Worm (Caenorhabditis elegans) whole organism, L4 larva: ENCODE measurements around the gene C09B9.1.
A peak's percentile ranks its signal among the peaks of the same experiment; 100 is the strongest.

ENCODE experiments used
- D1046.2 ChIP-seq: fragments of 200-800 bp; sonication (Bioruptor generic); IDR thresholded peaks from 2 replicates; pipeline ENCODE4 v1.3.6; 2022; ENCODE audit warnings: missing genetic modification characterization, missing compliant biosample characterization
- F10B5.3 ChIP-seq: sonication (generic microtip); optimal IDR thresholded peaks from 2 replicates; lab custom pipeline; 2016; ENCODE audit warnings: mild to moderate bottlenecking, missing genetic modification characterization, missing compliant biosample characterization
- R02D3.7 ChIP-seq: fragments of 150-350 bp; sonication (generic microtip); optimal IDR thresholded peaks from 3 replicates; lab custom pipeline; 2014; ENCODE audit warnings: missing biosample characterization, missing genetic modification characterization
- Y105C5A.15 ChIP-seq: fragments of 200-800 bp; sonication (Bioruptor generic); IDR thresholded peaks from 2 replicates; pipeline ENCODE4 v1.3.6; 2022; ENCODE audit warnings: missing genetic modification characterization, missing compliant biosample characterization
- Y5F2A.4 ChIP-seq: fragments of 200-800 bp; sonication (Bioruptor generic); optimal IDR thresholded peaks from 2 replicates; lab custom pipeline; 2018; ENCODE audit warnings: mild to moderate bottlenecking, missing genetic modification characterization, missing compliant biosample characterization
- Y75B8A.6 ChIP-seq: fragments of 200-800 bp; sonication (Bioruptor generic); IDR thresholded peaks from 2 replicates; pipeline ENCODE4 v1.3.6; 2022; ENCODE audit warnings: missing genetic modification reagents, missing genetic modification characterization, missing compliant biosample characterization
- ZK546.5 ChIP-seq, 2 experiments: sonication (generic microtip); optimal IDR thresholded peaks; 2 replicates each; lab custom pipeline; 2017; ENCODE audit warnings: missing biosample characterization in 2 of 2, missing genetic modification characterization in 2 of 2
- aha-1 ChIP-seq: fragments of 150-350 bp; peaks from one replicate; lab custom pipeline; 2014; ENCODE audit warnings: missing biosample characterization, missing genetic modification characterization
- aly-2 ChIP-seq: sonication (generic microtip); optimal IDR thresholded peaks from 2 replicates; lab custom pipeline; 2018; ENCODE audit warnings: missing biosample characterization, missing genetic modification characterization
- ces-1 ChIP-seq: fragments of 150-350 bp; sonication (generic microtip); optimal IDR thresholded peaks from 4 replicates; lab custom pipeline; 2014; ENCODE audit warnings: missing biosample characterization, missing genetic modification reagents, missing genetic modification characterization
- ctbp-1 ChIP-seq: fragments of 200-800 bp; sonication (Bioruptor generic); IDR thresholded peaks from 2 replicates; pipeline ENCODE4 v1.3.6; 2022; ENCODE audit warnings: missing genetic modification reagents, missing genetic modification characterization, missing compliant biosample characterization
- daf-16 ChIP-seq, 3 experiments: sonication (generic microtip); optimal IDR thresholded peaks; 2 replicates each; lab custom pipeline; 2016 to 2017; ENCODE audit warnings: missing genetic modification characterization in 3 of 3, missing genetic modification reagents in 3 of 3, mild to moderate bottlenecking in 2 of 3, missing compliant biosample characterization in 2 of 3, missing biosample characterization in 1 of 3, moderate library complexity in 1 of 3
- daf-8 ChIP-seq: fragments of 200-800 bp; sonication (Bioruptor generic); IDR thresholded peaks from 2 replicates; pipeline ENCODE4 v1.3.6; 2022; ENCODE audit warnings: missing genetic modification characterization, missing compliant biosample characterization
- dmd-6 ChIP-seq: fragments of 200-800 bp; sonication (Bioruptor generic); IDR thresholded peaks from 2 replicates; pipeline ENCODE4 v1.3.6; 2022; ENCODE audit warnings: missing genetic modification reagents, missing genetic modification characterization, missing compliant biosample characterization
- dmd-9 ChIP-seq: fragments of 200-800 bp; sonication (Bioruptor generic); IDR thresholded peaks from 2 replicates; pipeline ENCODE4 v1.3.6; 2022; ENCODE audit warnings: missing genetic modification reagents, missing genetic modification characterization, missing compliant biosample characterization
- dve-1 ChIP-seq: sonication (generic microtip); optimal IDR thresholded peaks from 2 replicates; lab custom pipeline; 2017; ENCODE audit warnings: antibody characterized with exemption, mild to moderate bottlenecking, missing genetic modification characterization, missing compliant biosample characterization; ENCODE audit not compliant: insufficient read depth
- egl-27 ChIP-seq: sonication (generic microtip); optimal IDR thresholded peaks from 3 replicates; lab custom pipeline; 2017; ENCODE audit warnings: missing biosample characterization, missing genetic modification reagents, missing genetic modification characterization
- hif-1 ChIP-seq, 2 experiments: sonication (generic microtip); optimal IDR thresholded peaks; 2 replicates each; lab custom pipeline; 2016 to 2017; ENCODE audit warnings: missing compliant biosample characterization in 2 of 2, missing genetic modification characterization in 2 of 2, missing genetic modification reagents in 2 of 2, missing genotype in 2 of 2, mild to moderate bottlenecking in 1 of 2
- hlh-11 ChIP-seq: fragments of 200-800 bp; sonication (Bioruptor generic); optimal IDR thresholded peaks from 2 replicates; lab custom pipeline; 2018; ENCODE audit warnings: mild to moderate bottlenecking, missing genetic modification characterization, missing compliant biosample characterization
- hlh-30 ChIP-seq: sonication (generic microtip); optimal IDR thresholded peaks from 2 replicates; lab custom pipeline; 2017; ENCODE audit warnings: antibody characterized with exemption, mild to moderate bottlenecking, missing genetic modification characterization, missing compliant biosample characterization; ENCODE audit not compliant: insufficient read depth
- jun-1 ChIP-seq: fragments of 150-350 bp; optimal IDR thresholded peaks from 2 replicates; lab custom pipeline; 2014; ENCODE audit warnings: missing biosample characterization, missing genetic modification reagents, missing genetic modification characterization
- lin-1 ChIP-seq: fragments of 200-800 bp; sonication (Bioruptor generic); IDR thresholded peaks from 2 replicates; pipeline ENCODE4 v1.3.6; 2022; ENCODE audit warnings: missing genetic modification reagents, missing genetic modification characterization, missing compliant biosample characterization
- lin-13 ChIP-seq: fragments of 150-350 bp; optimal IDR thresholded peaks from 2 replicates; lab custom pipeline; 2014; ENCODE audit warnings: missing biosample characterization, missing genetic modification reagents, missing genetic modification characterization
- lin-15B ChIP-seq: fragments of 150-350 bp; sonication (generic microtip); optimal IDR thresholded peaks from 3 replicates; lab custom pipeline; 2014; ENCODE audit warnings: missing biosample characterization, missing genetic modification characterization
- lin-29 ChIP-seq: fragments of 200-800 bp; sonication (Bioruptor generic); IDR thresholded peaks from 2 replicates; pipeline ENCODE4 v1.3.6; 2022; ENCODE audit warnings: missing genetic modification reagents, missing genetic modification characterization, missing compliant biosample characterization
- lin-39 ChIP-seq: fragments of 150-350 bp; optimal IDR thresholded peaks from 2 replicates; lab custom pipeline; 2014; ENCODE audit warnings: missing biosample characterization, missing genetic modification reagents, missing genetic modification characterization
- lsy-2 ChIP-seq, 2 experiments: fragments of 150-350 bp in 1 of 2; sonication (generic microtip) in 1 of 2; optimal IDR thresholded peaks; 2 replicates each; lab custom pipeline; 2014 to 2017; ENCODE audit warnings: missing biosample characterization in 2 of 2, missing genetic modification characterization in 2 of 2
- mdl-1 ChIP-seq, 2 experiments: fragments of 150-350 bp in 1 of 2; sonication (generic microtip) in 1 of 2; optimal IDR thresholded peaks; 2 replicates each; lab custom pipeline; 2014 to 2017; ENCODE audit warnings: missing biosample characterization in 2 of 2, missing genetic modification characterization in 2 of 2
- mep-1 ChIP-seq: fragments of 150-350 bp; sonication (generic microtip); optimal IDR thresholded peaks from 3 replicates; lab custom pipeline; 2014; ENCODE audit warnings: missing biosample characterization, missing genetic modification characterization
- mes-2 ChIP-seq: sonication (generic microtip); optimal IDR thresholded peaks from 2 replicates; lab custom pipeline; 2016; ENCODE audit warnings: missing genotype, mild to moderate bottlenecking, missing genetic modification characterization, missing compliant biosample characterization; ENCODE audit not compliant: poor library complexity, severe bottlenecking
- mxl-3 ChIP-seq: fragments of 200-800 bp; sonication (Bioruptor generic); optimal IDR thresholded peaks from 2 replicates; lab custom pipeline; 2018; ENCODE audit warnings: mild to moderate bottlenecking, missing genetic modification characterization, missing compliant biosample characterization
- nhr-48 ChIP-seq: sonication (generic microtip); optimal IDR thresholded peaks from 2 replicates; lab custom pipeline; 2016; ENCODE audit warnings: mild to moderate bottlenecking, missing genetic modification characterization, missing compliant biosample characterization
- nhr-77 ChIP-seq: fragments of 150-350 bp; optimal IDR thresholded peaks from 2 replicates; lab custom pipeline; 2014; ENCODE audit warnings: missing biosample characterization, missing genetic modification characterization
- pqm-1 ChIP-seq: sonication (generic microtip); optimal IDR thresholded peaks from 2 replicates; lab custom pipeline; 2017; ENCODE audit warnings: missing biosample characterization, missing genetic modification characterization
- snpc-1.2 ChIP-seq: fragments of 200-800 bp; sonication (Bioruptor generic); IDR thresholded peaks from 2 replicates; pipeline ENCODE4 v1.3.6; 2022; ENCODE audit warnings: missing genetic modification reagents, missing genetic modification characterization, missing compliant biosample characterization
- unc-130 ChIP-seq: sonication (generic microtip); optimal IDR thresholded peaks from 2 replicates; lab custom pipeline; 2016; ENCODE audit warnings: missing genetic modification reagents, missing genetic modification characterization, missing compliant biosample characterization
- unc-39 ChIP-seq: sonication (generic microtip); optimal IDR thresholded peaks from 2 replicates; lab custom pipeline; 2017; ENCODE audit warnings: missing biosample characterization, missing genetic modification characterization
- unc-62 ChIP-seq, 3 experiments: fragments of 150-350 bp in 1 of 3; sonication (generic microtip); optimal IDR thresholded peaks in 2 of 3; peaks in 1 of 3; 1 replicate in 1 of 3; 2 replicates in 2 of 3; lab custom pipeline; 2014 to 2017; ENCODE audit warnings: missing biosample characterization in 3 of 3, missing genetic modification characterization in 3 of 3, missing genetic modification reagents in 3 of 3, missing genotype in 1 of 3
- zfp-2 ChIP-seq: sonication (generic microtip); optimal IDR thresholded peaks from 2 replicates; lab custom pipeline; 2016; ENCODE audit warnings: mild to moderate bottlenecking, missing genetic modification characterization, missing compliant biosample characterization
- zfp-3 ChIP-seq: fragments of 200-800 bp; sonication (Bioruptor generic); conservative IDR thresholded peaks from 2 replicates; pipeline ENCODE4 v1.3.6; 2022; ENCODE audit warnings: missing genetic modification reagents, missing genetic modification characterization, missing compliant biosample characterization
- zip-11 ChIP-seq: fragments of 200-800 bp; sonication (Bioruptor generic); IDR thresholded peaks from 2 replicates; pipeline ENCODE4 v1.3.6; 2022; ENCODE audit warnings: missing genetic modification characterization, missing compliant biosample characterization
- ztf-11 ChIP-seq: fragments of 150-350 bp; optimal IDR thresholded peaks from 2 replicates; lab custom pipeline; 2014; ENCODE audit warnings: missing biosample characterization, missing genetic modification characterization
- ztf-7 ChIP-seq: fragments of 150-350 bp; optimal IDR thresholded peaks from 2 replicates; lab custom pipeline; 2014; ENCODE audit warnings: missing biosample characterization, missing genetic modification characterization

The C09B9.1 gene

ce11 chrIV:5088814-5089322 is 51.3 kb downstream of the C09B9.1 start, which contains the start of gene ivd-1:
Gene ivd-1, minus strand, starts transcription at chrIV:5088864.
- TF ChIP-seq Y75B8A.6 (GFP tag; lab: Robert Waterston, UW) = no peak
- TF ChIP-seq snpc-1.2 (GFP tag; lab: Robert Waterston, UW) = 0 out of 2 replicates have a peak, but pooled peaks have one; percentile 14
- peak; percentile 75 for TF ChIP-seq mxl-3 (GFP tag; lab: Kevin White, UChicago)
- TF ChIP-seq ZK546.5 (tag; optimal IDR thresholded peaks at IDR 0.05; lab: Kevin White, UChicago) = no peak
- TF ChIP-seq zfp-2 (tag; lab: Kevin White, UChicago) = no peak
- TF ChIP-seq lsy-2 (tag; optimal IDR thresholded peaks at IDR 0.05; lab: Kevin White, UChicago) = peak in 1 of 2 experiments; percentile 48
- no peak for TF ChIP-seq ces-1 (GFP tag; lab: Kevin White, UChicago)
- peak; percentile 29 for TF ChIP-seq nhr-48 (tag; lab: Kevin White, UChicago)
- no peak for TF ChIP-seq Y105C5A.15 (GFP tag; lab: Robert Waterston, UW)
- no peak for TF ChIP-seq ztf-11 (tag; lab: Kevin White, UChicago)
- no peak for TF ChIP-seq R02D3.7
- no peak for TF ChIP-seq lin-13
- TF ChIP-seq nhr-77 (tag; lab: Kevin White, UChicago) = no peak
- TF ChIP-seq lin-39 = no peak
- TF ChIP-seq hlh-30 (tag; lab: Kevin White, UChicago) = peak; percentile 88
- no peak for TF ChIP-seq F10B5.3 (tag; lab: Kevin White, UChicago)
- TF ChIP-seq daf-8 (GFP tag; lab: Robert Waterston, UW) = no peak
- TF ChIP-seq ztf-7 (tag; lab: Kevin White, UChicago) = no peak
- TF ChIP-seq zfp-3 (GFP tag; lab: Robert Waterston, UW) = no peak
- TF ChIP-seq egl-27 = no peak
- no peak for TF ChIP-seq lin-1
- TF ChIP-seq hlh-11 = peak; percentile 77
- no peak for TF ChIP-seq zip-11 (GFP tag; lab: Robert Waterston, UW)
- peak; percentile 75 for TF ChIP-seq dve-1
- no peak for TF ChIP-seq Y5F2A.4 (GFP tag; lab: Kevin White, UChicago)
- peak in 1 of 2 experiments; percentile 68 for TF ChIP-seq unc-62 (GFP tag; optimal IDR thresholded peaks at IDR 0.05 in 1 of 2; lab: Kevin White, UChicago)
- TF ChIP-seq unc-62 (tag; optimal IDR thresholded peaks at IDR 0.05; lab: Kevin White, UChicago) = no peak
- no peak for TF ChIP-seq hif-1 (tag; optimal IDR thresholded peaks at IDR 0.05; lab: Kevin White, UChicago)
- TF ChIP-seq lin-29 = no peak
- no peak for TF ChIP-seq jun-1 (tag; lab: Kevin White, UChicago)
- TF ChIP-seq dmd-6 (GFP tag; lab: Robert Waterston, UW) = peak; percentile 83
- TF ChIP-seq ctbp-1 (GFP tag; lab: Robert Waterston, UW) = no peak
- TF ChIP-seq unc-39 (tag; lab: Kevin White, UChicago) = no peak
- no peak for TF ChIP-seq daf-16 (GFP tag; optimal IDR thresholded peaks at IDR 0.05; lab: Kevin White, UChicago)
- peak; percentile 60 for TF ChIP-seq daf-16 (tag; optimal IDR thresholded peaks at IDR 0.05; lab: Kevin White, UChicago)
- TF ChIP-seq mep-1 = peak; percentile 50
- TF ChIP-seq aly-2 (tag; lab: Kevin White, UChicago) = no peak
- TF ChIP-seq lin-15B (tag; lab: Kevin White, UChicago) = no peak
- TF ChIP-seq dmd-9 (GFP tag; lab: Robert Waterston, UW) = no peak
- TF ChIP-seq unc-130 = no peak
- TF ChIP-seq aha-1 (tag; lab: Kevin White, UChicago) = peak; percentile 46
- peak in 1 of 2 experiments; percentile 77 for TF ChIP-seq mdl-1 (tag; optimal IDR thresholded peaks at IDR 0.05; lab: Kevin White, UChicago)
- no peak for TF ChIP-seq D1046.2
- peak; percentile 38 for TF ChIP-seq mes-2 (tag; lab: Kevin White, UChicago)
- peak; percentile 21 for TF ChIP-seq pqm-1 (tag; lab: Kevin White, UChicago)
